Worm (Caenorhabditis elegans) whole organism, mixed stage, embryonic: ENCODE data around the gene Y22D7AL.16.

Experiments used
- M03D4.4 ChIP-seq: sonication (generic microtip); optimal IDR thresholded peaks from 2 replicates; lab custom pipeline; 2017; ENCODE audit warnings: mild to moderate bottlenecking, missing genetic modification characterization, missing compliant biosample characterization
- bed-3 ChIP-seq: fragments of 200-800 bp; sonication (Bioruptor generic); optimal IDR thresholded peaks from 3 replicates; lab custom pipeline; 2018; ENCODE audit warnings: mild to moderate bottlenecking, missing genetic modification characterization, moderate library complexity, missing compliant biosample characterization
- blmp-1 ChIP-seq: fragments of 150-350 bp; optimal IDR thresholded peaks from 2 replicates; lab custom pipeline; 2014; ENCODE audit warnings: missing biosample characterization, missing genetic modification characterization
- ceh-39 ChIP-seq: fragments of 150-350 bp; optimal IDR thresholded peaks from 2 replicates; lab custom pipeline; 2014; ENCODE audit warnings: missing biosample characterization, missing genetic modification characterization
- ceh-43 ChIP-seq: fragments of 200-800 bp; sonication (Bioruptor generic); optimal IDR thresholded peaks from 2 replicates; lab custom pipeline; 2018; ENCODE audit warnings: mild to moderate bottlenecking, missing genetic modification characterization, moderate library complexity, missing compliant biosample characterization
- ceh-83 ChIP-seq: fragments of 200-800 bp; sonication (Bioruptor generic); optimal IDR thresholded peaks from 2 replicates; lab custom pipeline; 2018; ENCODE audit warnings: mild to moderate bottlenecking, missing genetic modification characterization, missing compliant biosample characterization
- ces-1 ChIP-seq: fragments of 150-350 bp; optimal IDR thresholded peaks from 2 replicates; lab custom pipeline; 2014; ENCODE audit warnings: missing biosample characterization, missing genetic modification reagents, missing genetic modification characterization
- cnd-1 ChIP-seq: fragments of 200-800 bp; sonication (Bioruptor generic); optimal IDR thresholded peaks from 2 replicates; lab custom pipeline; 2018; ENCODE audit warnings: mild to moderate bottlenecking, missing genetic modification characterization, missing compliant biosample characterization
- drap-1 ChIP-seq: fragments of 200-800 bp; sonication (Bioruptor generic); optimal IDR thresholded peaks from 3 replicates; lab custom pipeline; 2018; ENCODE audit warnings: mild to moderate bottlenecking, missing genetic modification characterization, missing compliant biosample characterization
- elt-1 ChIP-seq: sonication (generic microtip); optimal IDR thresholded peaks from 2 replicates; lab custom pipeline; 2017; ENCODE audit warnings: missing genetic modification characterization, mild to moderate bottlenecking, missing compliant biosample characterization, antibody characterized with exemption, moderate library complexity, borderline replicate concordance; ENCODE audit not compliant: insufficient read depth
- elt-3 ChIP-seq: fragments of 150-350 bp; optimal IDR thresholded peaks from 2 replicates; lab custom pipeline; 2014; ENCODE audit warnings: missing biosample characterization, missing genetic modification characterization
- flh-1 ChIP-seq: fragments of 200-800 bp; sonication (Bioruptor generic); optimal IDR thresholded peaks from 2 replicates; lab custom pipeline; 2018; ENCODE audit warnings: mild to moderate bottlenecking, missing genetic modification characterization, moderate library complexity, missing compliant biosample characterization
- ham-2 ChIP-seq: fragments of 200-800 bp; sonication (Bioruptor generic); optimal IDR thresholded peaks from 2 replicates; lab custom pipeline; 2018; ENCODE audit warnings: mild to moderate bottlenecking, missing genetic modification characterization, missing compliant biosample characterization
- hlh-1 ChIP-seq: fragments of 150-350 bp; optimal IDR thresholded peaks from 2 replicates; lab custom pipeline; 2014; ENCODE audit warnings: missing biosample characterization, missing genetic modification reagents, missing genetic modification characterization
- lin-13 ChIP-seq: fragments of 150-350 bp; optimal IDR thresholded peaks from 2 replicates; lab custom pipeline; 2014; ENCODE audit warnings: missing biosample characterization, missing genetic modification characterization
- lin-32 ChIP-seq: fragments of 200-800 bp; sonication (Bioruptor generic); optimal IDR thresholded peaks from 2 replicates; lab custom pipeline; 2018; ENCODE audit warnings: mild to moderate bottlenecking, missing genetic modification characterization, missing compliant biosample characterization
- lsy-2 ChIP-seq: fragments of 150-350 bp; optimal IDR thresholded peaks from 2 replicates; lab custom pipeline; 2014; ENCODE audit warnings: missing biosample characterization, missing genetic modification characterization
- mep-1 ChIP-seq: fragments of 150-350 bp; optimal IDR thresholded peaks from 2 replicates; lab custom pipeline; 2017; ENCODE audit warnings: missing biosample characterization, missing genetic modification reagents, missing genetic modification characterization, inconsistent platforms
- nhr-2 ChIP-seq: fragments of 150-350 bp; optimal IDR thresholded peaks from 2 replicates; lab custom pipeline; 2014; ENCODE audit warnings: missing biosample characterization, missing genetic modification characterization
- nhr-28 ChIP-seq: fragments of 150-350 bp; optimal IDR thresholded peaks from 2 replicates; lab custom pipeline; 2014; ENCODE audit warnings: missing biosample characterization, missing genetic modification characterization
- nhr-76 ChIP-seq: sonication (generic microtip); optimal IDR thresholded peaks from 2 replicates; lab custom pipeline; 2017; ENCODE audit warnings: missing biosample characterization, missing genetic modification characterization
- pha-4 ChIP-seq: fragments of 150-350 bp; optimal IDR thresholded peaks from 2 replicates; lab custom pipeline; 2018; ENCODE audit warnings: missing biosample characterization, missing genetic modification reagents, missing genetic modification characterization
- sem-2 ChIP-seq: fragments of 200-800 bp; sonication (Bioruptor generic); optimal IDR thresholded peaks from 2 replicates; lab custom pipeline; 2018; ENCODE audit warnings: mild to moderate bottlenecking, missing genetic modification characterization, missing compliant biosample characterization
- snpc-4 ChIP-seq: fragments of 150-350 bp; optimal IDR thresholded peaks from 2 replicates; lab custom pipeline; 2014; ENCODE audit warnings: missing biosample characterization, missing genetic modification characterization
- sptf-1 ChIP-seq: sonication (generic microtip); optimal IDR thresholded peaks from 2 replicates; lab custom pipeline; 2017; ENCODE audit warnings: mild to moderate bottlenecking, missing genetic modification characterization, moderate library complexity, missing compliant biosample characterization
- unc-120 ChIP-seq: sonication (generic microtip); optimal IDR thresholded peaks from 2 replicates; lab custom pipeline; 2017; ENCODE audit warnings: missing genetic modification characterization, missing compliant biosample characterization; ENCODE audit not compliant: poor library complexity, severe bottlenecking
- unc-39 ChIP-seq: fragments of 150-350 bp; optimal IDR thresholded peaks from 2 replicates; lab custom pipeline; 2014; ENCODE audit warnings: missing biosample characterization, missing genetic modification characterization
- unc-62 ChIP-seq: fragments of 150-350 bp; optimal IDR thresholded peaks from 2 replicates; lab custom pipeline; 2014; ENCODE audit warnings: missing biosample characterization, missing genetic modification reagents, missing genetic modification characterization
- zip-8 ChIP-seq: fragments of 150-350 bp; optimal IDR thresholded peaks from 2 replicates; lab custom pipeline; 2014; ENCODE audit warnings: missing biosample characterization, missing genetic modification characterization
- ztf-11 ChIP-seq: fragments of 150-350 bp; optimal IDR thresholded peaks from 2 replicates; lab custom pipeline; 2014; ENCODE audit warnings: missing biosample characterization, missing genetic modification characterization

The Y22D7AL.16 gene

DNA sequence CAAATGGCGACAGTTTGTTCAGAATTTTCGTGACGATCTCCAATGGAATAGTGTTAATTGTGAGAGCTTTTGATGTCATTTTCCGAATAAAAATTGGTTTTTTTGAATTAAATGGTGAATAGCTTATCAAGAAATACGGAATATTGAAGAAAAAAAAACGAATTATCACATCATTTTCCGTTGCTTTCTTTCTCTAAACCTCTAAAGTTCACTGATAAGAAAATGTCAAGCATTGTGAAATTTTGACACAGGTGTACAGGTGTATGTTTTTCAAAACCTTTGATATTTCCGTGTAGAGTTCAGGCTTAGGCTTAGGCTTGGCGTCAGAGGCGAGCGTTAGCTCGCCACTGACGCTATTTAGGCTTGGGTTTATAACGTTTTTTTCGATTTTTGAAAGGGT, 33.8 kb upstream of the Y22D7AL.16 start, which contains the start of gene fbxa-74:
fbxa-74 (minus strand) TSS at position 145 of the 400 bp plus-strand sequence.
- TF ChIP-seq lsy-2 (tag; lab: Kevin White, UChicago), result no peak
- no peak for TF ChIP-seq ces-1 (GFP tag; lab: Kevin White, UChicago)
- TF ChIP-seq drap-1 (GFP tag; lab: Kevin White, UChicago), result no peak
- TF ChIP-seq flh-1, result no peak
- TF ChIP-seq ham-2 (GFP tag; lab: Kevin White, UChicago), result no peak
- TF ChIP-seq elt-1 (tag; lab: Kevin White, UChicago), result no peak
- no peak for TF ChIP-seq M03D4.4 (tag; lab: Kevin White, UChicago)
- TF ChIP-seq ztf-11 (tag; lab: Kevin White, UChicago), result no peak
- no peak for TF ChIP-seq elt-3 (tag; lab: Kevin White, UChicago)
- no peak for TF ChIP-seq ceh-43 (GFP tag; lab: Kevin White, UChicago)
- TF ChIP-seq pha-4, result no peak
- TF ChIP-seq ceh-39, result no peak

DNA sequence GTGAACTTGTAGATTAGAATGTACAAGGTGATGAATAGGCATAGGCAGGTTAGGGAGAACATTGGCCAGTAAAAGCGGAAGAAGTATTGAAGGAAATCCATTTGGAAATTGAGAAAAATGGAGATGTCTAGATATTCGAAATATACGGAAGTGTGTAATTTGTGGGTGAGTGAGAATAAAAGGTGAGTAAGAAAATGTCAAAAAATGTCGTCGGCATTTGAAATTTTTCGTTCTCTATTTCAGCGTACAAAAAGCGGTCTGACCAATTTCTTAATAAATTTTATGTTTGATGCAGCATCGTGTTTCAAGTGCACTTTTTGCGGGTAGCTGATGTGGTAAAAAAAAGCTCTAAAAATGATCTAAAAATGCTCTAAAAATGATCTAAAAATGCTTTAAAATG, 30.0 kb upstream of the Y22D7AL.16 start, which contains the start of gene srd-64:
srd-64 (minus strand) TSS at position 101 of the 400 bp plus-strand sequence.
- TF ChIP-seq ceh-83 (GFP tag; lab: Kevin White, UChicago) (no peak), ceh-39 (no peak), sptf-1 (tag; lab: Kevin White, UChicago) (no peak), blmp-1 (no peak), sem-2 (GFP tag; lab: Kevin White, UChicago) (no peak), zip-8 (no peak), drap-1 (GFP tag; lab: Kevin White, UChicago) (no peak), lsy-2 (tag; lab: Kevin White, UChicago) (no peak), unc-39 (tag; lab: Kevin White, UChicago) (no peak), mep-1 (tag; lab: Kevin White, UChicago) (no peak), elt-1 (tag; lab: Kevin White, UChicago) (no peak), M03D4.4 (tag; lab: Kevin White, UChicago) (no peak), nhr-28 (tag; lab: Kevin White, UChicago) (no peak), ztf-11 (tag; lab: Kevin White, UChicago) (no peak)

DNA sequence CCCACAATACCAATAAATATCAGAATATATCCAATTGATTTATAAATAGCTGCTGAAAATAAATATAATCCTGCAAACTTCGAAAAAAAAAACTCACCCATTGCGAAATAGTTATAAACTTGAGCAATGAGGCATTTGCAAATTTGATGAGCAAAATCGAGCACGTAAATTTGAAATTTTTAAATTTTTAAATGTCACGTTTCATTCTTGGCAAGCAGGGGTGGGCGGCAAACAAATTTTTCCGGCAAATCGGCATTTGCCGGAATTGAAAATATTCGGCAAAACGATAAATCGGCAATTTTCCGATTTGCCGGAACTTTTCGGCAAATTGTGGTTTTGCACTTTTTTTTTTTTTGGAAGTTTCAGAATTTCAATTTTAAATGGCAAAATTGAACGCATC, 24.9 kb upstream of the Y22D7AL.16 start, which contains the start of gene Y22D7AR.14:
Y22D7AR.14 (minus strand) TSS at position 101 of the 400 bp plus-strand sequence.
- TF ChIP-seq nhr-28 (tag; lab: Kevin White, UChicago) (no peak), blmp-1 (no peak), nhr-2 (tag; lab: Kevin White, UChicago) (no peak), lin-13 (tag; lab: Kevin White, UChicago) (no peak), unc-62 (GFP tag; lab: Kevin White, UChicago) (no peak), ceh-43 (GFP tag; lab: Kevin White, UChicago) (no peak), lsy-2 (tag; lab: Kevin White, UChicago) (no peak), lin-32 (GFP tag; lab: Kevin White, UChicago) (no peak), hlh-1 (tag; lab: Kevin White, UChicago) (no peak), mep-1 (tag; lab: Kevin White, UChicago) (no peak), unc-39 (tag; lab: Kevin White, UChicago) (no peak), snpc-4 (tag; lab: Kevin White, UChicago) (no peak), nhr-76 (tag; lab: Kevin White, UChicago) (no peak), bed-3 (GFP tag; lab: Kevin White, UChicago) (no peak), sem-2 (GFP tag; lab: Kevin White, UChicago) (no peak), ces-1 (GFP tag; lab: Kevin White, UChicago) (no peak)
- TF ChIP-seq, all 35 proteins: peak for 0

DNA sequence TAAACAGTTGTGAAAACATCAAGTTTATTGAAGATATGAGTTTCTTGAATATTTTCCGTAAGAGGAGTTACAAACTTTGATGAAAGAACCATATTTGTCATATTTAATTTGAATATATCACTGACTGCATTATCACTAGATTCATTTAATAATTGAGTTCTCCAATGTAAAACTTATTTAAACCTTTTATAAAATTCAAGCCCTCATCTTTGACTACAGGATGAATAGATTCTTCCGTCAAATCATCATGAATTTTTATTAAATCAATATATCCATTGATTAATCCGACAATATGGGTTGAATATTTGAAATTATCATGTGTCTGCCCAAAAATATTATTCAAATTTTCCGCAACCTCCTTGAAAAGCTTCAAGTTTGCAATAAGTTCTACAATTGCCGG, 23.0 kb upstream of the Y22D7AL.16 start, which contains the start of gene Y22D7AR.7:
Y22D7AR.7 (minus strand) TSS at position 101 of the 400 bp plus-strand sequence.
- TF ChIP-seq unc-120 (tag; lab: Kevin White, UChicago) (no peak), ceh-43 (GFP tag; lab: Kevin White, UChicago) (no peak), snpc-4 (tag; lab: Kevin White, UChicago) (no peak), flh-1 (no peak), elt-3 (tag; lab: Kevin White, UChicago) (no peak)

DNA sequence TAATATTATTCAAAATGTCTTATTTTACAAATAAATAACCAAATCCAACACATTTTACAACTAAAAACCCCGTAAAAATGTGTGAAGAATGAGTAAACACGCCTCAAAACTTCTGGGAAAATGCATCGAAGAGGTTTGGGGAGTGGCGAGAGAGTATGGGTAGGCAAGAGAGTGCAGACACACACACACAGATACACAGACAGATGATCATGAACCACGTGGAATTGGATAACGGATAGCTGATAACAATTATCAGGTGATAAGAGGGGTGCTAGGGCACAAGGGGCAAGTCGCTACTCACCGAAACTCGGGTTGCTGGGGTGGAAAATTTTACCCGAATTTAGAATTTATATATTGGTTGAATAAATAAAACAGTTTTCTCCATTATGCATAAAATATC, 17.2 kb upstream of the Y22D7AL.16 start:
- TF ChIP-seq blmp-1 (no peak), cnd-1 (no peak), unc-39 (tag; lab: Kevin White, UChicago) (no peak), unc-120 (tag; lab: Kevin White, UChicago) (peak; percentile 10), elt-3 (tag; lab: Kevin White, UChicago) (peak; percentile 86)
